Fruit fly (Drosophila melanogaster) whole organism, embryonic: ENCODE data around the gene CG16965.
A peak's percentile ranks its signal among the peaks of the same experiment; 100 is the strongest.

ENCODE experiments used
- Abd-B ChIP-seq: fragments of 200-800 bp; sonication (Bioruptor generic); optimal IDR thresholded peaks from 2 replicates; lab custom pipeline; 2018; ENCODE audit warnings: missing biosample characterization, mild to moderate bottlenecking, missing genetic modification characterization, moderate library complexity
- B-H2 ChIP-seq: fragments of 200-800 bp; sonication (Bioruptor generic); optimal IDR thresholded peaks from 2 replicates; lab custom pipeline; 2018; ENCODE audit warnings: missing biosample characterization, mild to moderate bottlenecking, missing genetic modification characterization
- BEAF-32 ChIP-seq: fragments of 200-800 bp; sonication (Bioruptor generic); optimal IDR thresholded peaks from 3 replicates; lab custom pipeline; 2017; ENCODE audit warnings: missing biosample characterization, missing genetic modification characterization, mild to moderate bottlenecking, moderate library complexity, missing genetic modification reagents
- CG10543 ChIP-seq: fragments of 200-800 bp; sonication (Bioruptor generic); optimal IDR thresholded peaks from 3 replicates; lab custom pipeline; 2017; ENCODE audit warnings: missing biosample characterization, mild to moderate bottlenecking, missing genetic modification characterization, moderate library complexity
- CG15073 ChIP-seq: fragments of 200-800 bp; sonication (Bioruptor generic); optimal IDR thresholded peaks from 2 replicates; lab custom pipeline; 2016; ENCODE audit warnings: missing biosample characterization, missing genetic modification characterization
- CG1529 ChIP-seq: fragments of 200-800 bp; sonication (Bioruptor generic); optimal IDR thresholded peaks from 3 replicates; lab custom pipeline; 2018; ENCODE audit warnings: missing biosample characterization, missing genetic modification characterization
- CG17328 ChIP-seq: fragments of 200-800 bp; sonication (Bioruptor generic); IDR thresholded peaks from 2 replicates; pipeline ENCODE4 v1.3.6; 2022; ENCODE audit warnings: missing biosample characterization, missing genetic modification characterization
- CG17359 ChIP-seq: fragments of 200-800 bp; sonication (Bioruptor generic); optimal IDR thresholded peaks from 3 replicates; lab custom pipeline; 2018; ENCODE audit warnings: missing biosample characterization, mild to moderate bottlenecking, missing genetic modification characterization, moderate library complexity
- CG17829 ChIP-seq: fragments of 200-800 bp; optimal IDR thresholded peaks from 2 replicates; lab custom pipeline; 2019; ENCODE audit warnings: missing biosample characterization, mild to moderate bottlenecking, missing genetic modification characterization, moderate library complexity
- CG1832 ChIP-seq: fragments of 200-800 bp; sonication (Bioruptor generic); optimal IDR thresholded peaks from 2 replicates; lab custom pipeline; 2017; ENCODE audit warnings: missing biosample characterization, mild to moderate bottlenecking, missing genetic modification characterization, inconsistent platforms
- CG18599 ChIP-seq: fragments of 200-800 bp; sonication (Bioruptor generic); optimal IDR thresholded peaks from 3 replicates; lab custom pipeline; 2017; ENCODE audit warnings: missing biosample characterization, missing genetic modification characterization, mild to moderate bottlenecking, moderate library complexity, missing genetic modification reagents
- CG30431 ChIP-seq: fragments of 200-800 bp; sonication (Bioruptor generic); optimal IDR thresholded peaks from 2 replicates; lab custom pipeline; 2017; ENCODE audit warnings: missing biosample characterization, missing genetic modification characterization
- CG3726 ChIP-seq: fragments of 200-800 bp; sonication (Bioruptor generic); IDR thresholded peaks from 3 replicates; pipeline ENCODE4, ENCODE4 v1.3.6; 2022; ENCODE audit warnings: missing biosample characterization, missing genetic modification characterization
- CG3995 ChIP-seq: fragments of 200-800 bp; sonication (Bioruptor generic); optimal IDR thresholded peaks from 3 replicates; lab custom pipeline; 2016; ENCODE audit warnings: missing biosample characterization, missing genetic modification characterization
- CG4328 ChIP-seq: fragments of 200-800 bp; sonication (Bioruptor generic); optimal IDR thresholded peaks from 3 replicates; lab custom pipeline; 2017; ENCODE audit warnings: missing biosample characterization, missing genetic modification reagents, missing genetic modification characterization
- CG4360 ChIP-seq: fragments of 200-800 bp; sonication (Bioruptor generic); IDR thresholded peaks from 2 replicates; pipeline ENCODE4 v1.3.6; 2022; ENCODE audit warnings: missing biosample characterization, missing genetic modification characterization
- CG4424 ChIP-seq: fragments of 200-800 bp; sonication (Bioruptor generic); optimal IDR thresholded peaks from 3 replicates; lab custom pipeline; 2016; ENCODE audit warnings: missing biosample characterization, missing genetic modification characterization
- CG6683 ChIP-seq: fragments of 200-800 bp; sonication (Bioruptor generic); optimal IDR thresholded peaks from 2 replicates; lab custom pipeline; 2017; ENCODE audit warnings: missing biosample characterization, mild to moderate bottlenecking, missing genetic modification characterization, missing genetic modification reagents
- CG7745 ChIP-seq: fragments of 200-800 bp; sonication (Bioruptor generic); optimal IDR thresholded peaks from 2 replicates; lab custom pipeline; 2018; ENCODE audit warnings: missing biosample characterization, mild to moderate bottlenecking, missing genetic modification characterization, moderate library complexity
- CG8089 ChIP-seq: fragments of 200-800 bp; sonication (Bioruptor generic); optimal IDR thresholded peaks from 3 replicates; lab custom pipeline; 2016; ENCODE audit warnings: missing biosample characterization, missing genetic modification characterization
- CG8290 ChIP-seq, 3 experiments: fragments of 200-800 bp; sonication (Bioruptor generic); optimal IDR thresholded peaks; 2 replicates each; lab custom pipeline; 2016 to 2019; ENCODE audit warnings: missing biosample characterization in 3 of 3, missing genetic modification characterization in 3 of 3, mild to moderate bottlenecking in 2 of 3, moderate library complexity in 1 of 3
- Deaf1 ChIP-seq: fragments of 200-800 bp; optimal IDR thresholded peaks from 3 replicates; lab custom pipeline; 2019; ENCODE audit warnings: missing biosample characterization, mild to moderate bottlenecking, missing genetic modification characterization, moderate library complexity
- Dip3 ChIP-seq: fragments of 200-800 bp; sonication (Bioruptor generic); optimal IDR thresholded peaks from 3 replicates; lab custom pipeline; 2016; ENCODE audit warnings: missing biosample characterization, missing genetic modification characterization
- Dll ChIP-seq: fragments of 200-800 bp; sonication (Bioruptor generic); IDR thresholded peaks from 4 replicates; pipeline ENCODE4 v1.3.6; 2022; ENCODE audit warnings: missing biosample characterization, missing genetic modification characterization; ENCODE audit not compliant: partially characterized antibody
- GATAe ChIP-seq: fragments of 200-800 bp; sonication (Bioruptor generic); conservative IDR thresholded peaks from 2 replicates; pipeline ENCODE4 v1.3.6; 2022; ENCODE audit warnings: missing biosample characterization, missing genetic modification characterization
- H15 ChIP-seq: fragments of 200-800 bp; sonication (Bioruptor generic); IDR thresholded peaks from 3 replicates; pipeline ENCODE4 v1.3.6; 2022; ENCODE audit warnings: missing biosample characterization, missing genetic modification characterization
- H2.0 ChIP-seq: fragments of 200-800 bp; sonication (Bioruptor generic); IDR thresholded peaks from 2 replicates; pipeline ENCODE4 v1.3.6; 2022; ENCODE audit warnings: missing biosample characterization, missing genetic modification characterization
- Nf-YB ChIP-seq: fragments of 200-800 bp; sonication (Bioruptor generic); optimal IDR thresholded peaks from 3 replicates; lab custom pipeline; 2019; ENCODE audit warnings: missing biosample characterization, mild to moderate bottlenecking, missing genetic modification characterization, moderate library complexity
- Tbp ChIP-seq: fragments of >200 bp; optimal IDR thresholded peaks from 2 replicates; lab custom pipeline; 2018; ENCODE audit warnings: missing biosample characterization, missing genetic modification characterization
- Trl ChIP-seq, 3 experiments: fragments of >200 bp in 2 of 3; fragments of 200-800 bp in 1 of 3; sonication (Bioruptor generic) in 1 of 3; optimal IDR thresholded peaks; 2 replicates in 1 of 3; 3 replicates in 2 of 3; lab custom pipeline; 2016 to 2017; ENCODE audit warnings: missing biosample characterization in 1 of 3, missing genetic modification characterization in 1 of 3
- bbx ChIP-seq: fragments of 200-800 bp; sonication (Bioruptor generic); IDR thresholded peaks from 2 replicates; pipeline ENCODE4 v1.3.6; 2022; ENCODE audit warnings: missing biosample characterization, missing genetic modification characterization; ENCODE audit not compliant: partially characterized antibody
- bcd ChIP-seq: fragments of 200-800 bp; sonication (Bioruptor generic); optimal IDR thresholded peaks from 2 replicates; lab custom pipeline; 2017; ENCODE audit warnings: missing biosample characterization, mild to moderate bottlenecking, missing genetic modification characterization
- btn ChIP-seq: fragments of 200-800 bp; sonication (Bioruptor generic); optimal IDR thresholded peaks from 2 replicates; lab custom pipeline; 2016; ENCODE audit warnings: missing biosample characterization, missing genetic modification characterization
- ham ChIP-seq: fragments of 200-800 bp; sonication (Bioruptor generic); IDR thresholded peaks from 2 replicates; pipeline ENCODE4 v1.3.6; 2022; ENCODE audit warnings: missing biosample characterization, missing genetic modification characterization
- hkb ChIP-seq, 2 experiments: fragments of 200-800 bp in 1 of 2; fragments of >200 bp in 1 of 2; sonication (Bioruptor generic) in 1 of 2; IDR thresholded peaks in 1 of 2; optimal IDR thresholded peaks in 1 of 2; 2 replicates each; pipeline versions ENCODE4 v1.3.6 to Lab custom; 2017 to 2022; ENCODE audit warnings: missing biosample characterization in 1 of 2, missing genetic modification characterization in 1 of 2
- jing ChIP-seq: fragments of 200-800 bp; sonication (Bioruptor generic); optimal IDR thresholded peaks from 2 replicates; lab custom pipeline; 2018; ENCODE audit warnings: missing biosample characterization, mild to moderate bottlenecking, missing genetic modification characterization
- klu ChIP-seq: fragments of 200-800 bp; sonication (Bioruptor generic); IDR thresholded peaks from 2 replicates; pipeline ENCODE4 v1.3.6; 2022; ENCODE audit warnings: missing biosample characterization, missing genetic modification characterization
- pfk ChIP-seq: fragments of 200-800 bp; sonication (Bioruptor generic); optimal IDR thresholded peaks from 2 replicates; lab custom pipeline; 2018; ENCODE audit warnings: missing biosample characterization, mild to moderate bottlenecking, missing genetic modification characterization, moderate library complexity
- pros ChIP-seq: fragments of 200-800 bp; sonication (Bioruptor generic); optimal IDR thresholded peaks from 3 replicates; lab custom pipeline; 2019; ENCODE audit warnings: missing biosample characterization, mild to moderate bottlenecking, missing genetic modification characterization, moderate library complexity
- pzg ChIP-seq: fragments of 200-800 bp; sonication (Bioruptor generic); optimal IDR thresholded peaks from 3 replicates; lab custom pipeline; 2018; ENCODE audit warnings: missing biosample characterization, mild to moderate bottlenecking, missing genetic modification characterization, moderate library complexity
- salm ChIP-seq: fragments of 200-800 bp; sonication (Bioruptor generic); optimal IDR thresholded peaks from 2 replicates; lab custom pipeline; 2018; ENCODE audit warnings: missing biosample characterization, mild to moderate bottlenecking, missing genetic modification characterization
- schlank ChIP-seq: fragments of 200-800 bp; sonication (Bioruptor generic); optimal IDR thresholded peaks from 2 replicates; lab custom pipeline; 2018; ENCODE audit warnings: missing biosample characterization, mild to moderate bottlenecking, missing genetic modification characterization
- shn ChIP-seq: fragments of 200-800 bp; sonication (Bioruptor generic); optimal IDR thresholded peaks from 3 replicates; lab custom pipeline; 2016; ENCODE audit warnings: missing biosample characterization, missing genetic modification characterization
- slp2 ChIP-seq: fragments of 200-800 bp; sonication (Bioruptor generic); optimal IDR thresholded peaks from 2 replicates; lab custom pipeline; 2016; ENCODE audit warnings: missing biosample characterization, missing genetic modification characterization
- sna ChIP-seq: fragments of 200-800 bp; sonication (Bioruptor generic); IDR thresholded peaks from 2 replicates; pipeline ENCODE4 v1.3.6; 2022; ENCODE audit warnings: missing biosample characterization, missing genetic modification characterization; ENCODE audit not compliant: partially characterized antibody
- trh ChIP-seq: fragments of 200-800 bp; sonication (Bioruptor generic); optimal IDR thresholded peaks from 2 replicates; lab custom pipeline; 2016; ENCODE audit warnings: missing biosample characterization, missing genetic modification characterization
- wek ChIP-seq: fragments of 200-800 bp; sonication (Bioruptor generic); optimal IDR thresholded peaks from 3 replicates; lab custom pipeline; 2018; ENCODE audit warnings: missing biosample characterization, mild to moderate bottlenecking, missing genetic modification characterization, moderate library complexity
- wor ChIP-seq: fragments of 200-800 bp; sonication (Bioruptor generic); IDR thresholded peaks from 2 replicates; pipeline ENCODE4 v1.3.6; 2022; ENCODE audit warnings: missing biosample characterization, missing genetic modification characterization

CG16965 gene

DNA sequence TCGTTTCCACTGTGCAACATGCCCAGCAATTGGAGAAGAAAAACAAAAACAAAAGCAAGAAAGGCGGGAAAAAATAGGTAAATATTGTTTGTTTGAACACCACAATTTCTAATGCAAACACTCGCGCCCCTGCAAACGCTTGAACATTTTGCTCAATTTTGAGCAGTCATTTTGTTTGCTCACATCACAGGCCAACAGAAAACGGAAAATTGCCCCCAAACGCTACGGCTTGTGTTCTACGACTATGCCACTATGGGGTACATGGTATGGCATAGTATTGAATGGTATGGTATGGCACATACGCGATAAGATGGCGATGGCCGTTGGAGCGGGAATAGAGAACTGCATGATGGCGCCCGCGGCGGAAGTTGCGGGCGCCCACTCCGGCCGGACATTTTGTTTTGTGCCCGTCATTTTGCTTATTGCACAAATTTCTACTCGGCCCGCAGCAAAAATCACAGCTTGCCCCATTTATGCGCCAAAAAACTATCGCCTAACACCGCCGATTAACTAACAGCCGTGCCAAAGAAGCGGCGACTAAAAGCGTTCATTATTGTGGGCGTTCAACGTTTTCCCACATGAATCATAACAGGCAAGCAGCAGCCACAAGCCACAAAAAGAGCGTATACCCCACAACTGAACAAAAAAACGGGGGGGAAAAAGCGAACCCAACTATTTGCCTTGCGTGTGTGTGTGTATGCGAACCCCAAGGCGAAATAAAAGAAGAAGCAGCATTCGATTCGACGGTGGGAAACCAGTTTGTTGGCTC is 23.0 kb downstream of the CG16965 start (continued):
- TF ChIP-seq CG7745 (tag; lab: Kevin White, UChicago): peak; percentile 86
- TF ChIP-seq Deaf1 (tag; lab: Kevin White, UChicago): no peak
- no peak for TF ChIP-seq Nf-YB (GFP tag; lab: Kevin White, UChicago)
- no peak for TF ChIP-seq CG3726 (GFP tag; lab: Robert Waterston, UW)
- peak; percentile 88 for TF ChIP-seq wek (GFP tag; lab: Kevin White, UChicago)
- TF ChIP-seq CG10543 (GFP tag; lab: Kevin White, UChicago): peak; percentile 85
- TF ChIP-seq Trl (optimal IDR thresholded peaks at IDR 0.05; lab: Kevin White, UChicago): no peak
- peak; percentile 79 for TF ChIP-seq Trl (GFP tag; optimal IDR thresholded peaks at IDR 0.05; lab: Kevin White, UChicago)
- TF ChIP-seq Dll (GFP tag; lab: Robert Waterston, UW): no peak
- TF ChIP-seq bcd (GFP tag; lab: Kevin White, UChicago): peak; percentile 36
- peak; percentile 53 for TF ChIP-seq B-H2 (GFP tag; lab: Kevin White, UChicago)
- TF ChIP-seq ham (GFP tag; lab: Robert Waterston, UW): no peak
- TF ChIP-seq pzg (GFP tag; lab: Kevin White, UChicago): no peak
- no peak for TF ChIP-seq klu (GFP tag; lab: Robert Waterston, UW)
- no peak for TF ChIP-seq CG30431 (GFP tag; lab: Kevin White, UChicago)
- no peak for TF ChIP-seq Abd-B
- no peak for TF ChIP-seq jing (GFP tag; lab: Kevin White, UChicago)
- TF ChIP-seq H15 (GFP tag; lab: Robert Waterston, UW): no peak
- TF ChIP-seq hkb (optimal IDR thresholded peaks at IDR 0.05; lab: Kevin White, UChicago): no peak
- no peak for TF ChIP-seq hkb (GFP tag; IDR thresholded peaks at IDR 0.05; lab: Robert Waterston, UW)
- peak; percentile 82 for TF ChIP-seq CG1529
- no peak for TF ChIP-seq shn (GFP tag; lab: Kevin White, UChicago)
- TF ChIP-seq pros (GFP tag; lab: Kevin White, UChicago): peak; percentile 62
- TF ChIP-seq sna: no peak
- TF ChIP-seq CG4424: peak; percentile 41
- peak; percentile 4 for TF ChIP-seq CG3995 (GFP tag; lab: Kevin White, UChicago)
- no peak for TF ChIP-seq H2.0 (GFP tag; lab: Robert Waterston, UW)
- peak; percentile 12 for TF ChIP-seq btn (GFP tag; lab: Kevin White, UChicago)
- peak; percentile 58 for TF ChIP-seq trh (GFP tag; lab: Kevin White, UChicago)
- TF ChIP-seq Tbp (GFP tag; lab: Kevin White, UChicago): no peak
- peak; percentile 78 for TF ChIP-seq CG8089 (GFP tag; lab: Kevin White, UChicago)
- peak; percentile 78 for TF ChIP-seq CG8290 (GFP tag; optimal IDR thresholded peaks at IDR 0.05; lab: Kevin White, UChicago)
- peak; percentile 63 to 92 for TF ChIP-seq CG8290 (tag; optimal IDR thresholded peaks at IDR 0.05; lab: Kevin White, UChicago)
- peak; percentile 58 for TF ChIP-seq BEAF-32 (GFP tag; lab: Kevin White, UChicago)
- TF ChIP-seq bbx (GFP tag; lab: Robert Waterston, UW): no peak
- peak; percentile 82 for TF ChIP-seq CG18599 (GFP tag; lab: Kevin White, UChicago)
- no peak for TF ChIP-seq CG15073 (GFP tag; lab: Kevin White, UChicago)
- peak; percentile 34 for TF ChIP-seq CG17829 (tag; lab: Kevin White, UChicago)
- TF ChIP-seq CG17359: peak; percentile 74
- no peak for TF ChIP-seq CG1832 (GFP tag; lab: Kevin White, UChicago)
- peak; percentile 79 for TF ChIP-seq CG4328 (GFP tag; lab: Kevin White, UChicago)
- TF ChIP-seq wor (GFP tag; lab: Robert Waterston, UW): no peak
- TF ChIP-seq GATAe (GFP tag; lab: Robert Waterston, UW): no peak
- TF ChIP-seq schlank (tag; lab: Kevin White, UChicago): peak; percentile 66
- no peak for TF ChIP-seq CG17328 (GFP tag; lab: Robert Waterston, UW)
- peak; percentile 68 for TF ChIP-seq pfk (GFP tag; lab: Kevin White, UChicago)
- TF ChIP-seq salm: peak; percentile 77
- TF ChIP-seq slp2 (GFP tag; lab: Kevin White, UChicago): peak; percentile 7
- TF ChIP-seq CG4360: no peak
- TF ChIP-seq CG6683 (GFP tag; lab: Kevin White, UChicago): peak; percentile 69
- TF ChIP-seq Dip3: peak; percentile 37
